Worm (Caenorhabditis elegans) whole organism, L4 larva: ENCODE data around the gene H41C03.2.
A peak's percentile ranks its signal among the peaks of the same experiment; 100 is the strongest.

Source experiments
- D1046.2 ChIP-seq: fragments of 200-800 bp; sonication (Bioruptor generic); IDR thresholded peaks from 2 replicates; pipeline ENCODE4 v1.3.6; 2022; ENCODE audit warnings: missing genetic modification characterization, missing compliant biosample characterization
- F26F4.8 ChIP-seq: fragments of 200-800 bp; sonication (Bioruptor generic); conservative IDR thresholded peaks from 2 replicates; pipeline ENCODE4 v1.3.6; 2022; ENCODE audit warnings: missing genetic modification characterization, missing compliant biosample characterization
- T20F7.1 ChIP-seq: fragments of 200-800 bp; sonication (Bioruptor generic); optimal IDR thresholded peaks from 2 replicates; lab custom pipeline; 2018; ENCODE audit warnings: mild to moderate bottlenecking, missing genetic modification characterization, missing compliant biosample characterization
- T26A8.4 ChIP-seq: fragments of 200-800 bp; sonication (Bioruptor generic); IDR thresholded peaks from 2 replicates; pipeline ENCODE4 v1.3.6; 2022; ENCODE audit warnings: missing genetic modification characterization, missing compliant biosample characterization
- Y105C5A.15 ChIP-seq: fragments of 200-800 bp; sonication (Bioruptor generic); IDR thresholded peaks from 2 replicates; pipeline ENCODE4 v1.3.6; 2022; ENCODE audit warnings: missing genetic modification characterization, missing compliant biosample characterization
- Y5F2A.4 ChIP-seq: fragments of 200-800 bp; sonication (Bioruptor generic); optimal IDR thresholded peaks from 2 replicates; lab custom pipeline; 2018; ENCODE audit warnings: mild to moderate bottlenecking, missing genetic modification characterization, missing compliant biosample characterization
- ama-1 ChIP-seq: fragments of 150-350 bp; optimal IDR thresholded peaks from 2 replicates; lab custom pipeline; 2014; ENCODE audit warnings: inconsistent platforms, mixed read lengths
- arid-1 ChIP-seq: fragments of 200-800 bp; sonication (Bioruptor generic); conservative IDR thresholded peaks from 2 replicates; pipeline ENCODE4 v1.3.6; 2022; ENCODE audit warnings: missing genetic modification reagents, missing genetic modification characterization, missing compliant biosample characterization
- ceh-28 ChIP-seq: fragments of 150-350 bp; optimal IDR thresholded peaks from 2 replicates; lab custom pipeline; 2014; ENCODE audit warnings: missing biosample characterization, missing genetic modification reagents, missing genetic modification characterization
- ceh-32 ChIP-seq: sonication (generic microtip); optimal IDR thresholded peaks from 2 replicates; lab custom pipeline; 2016; ENCODE audit warnings: mild to moderate bottlenecking, missing genetic modification characterization, missing compliant biosample characterization; ENCODE audit not compliant: poor library complexity
- ceh-44 ChIP-seq: fragments of 200-800 bp; sonication (Bioruptor generic); IDR thresholded peaks from 2 replicates; pipeline ENCODE4 v1.3.6; 2022; ENCODE audit warnings: missing genetic modification reagents, missing genetic modification characterization, missing compliant biosample characterization
- ceh-82 ChIP-seq: sonication (generic microtip); optimal IDR thresholded peaks from 2 replicates; lab custom pipeline; 2017; ENCODE audit warnings: missing biosample characterization, missing genetic modification characterization
- ctbp-1 ChIP-seq: fragments of 200-800 bp; sonication (Bioruptor generic); IDR thresholded peaks from 2 replicates; pipeline ENCODE4 v1.3.6; 2022; ENCODE audit warnings: missing genetic modification reagents, missing genetic modification characterization, missing compliant biosample characterization
- daf-19 ChIP-seq: fragments of 200-800 bp; sonication (Bioruptor generic); conservative IDR thresholded peaks from 2 replicates; pipeline ENCODE4 v1.3.6; 2022; ENCODE audit warnings: missing genetic modification characterization, missing compliant biosample characterization
- daf-8 ChIP-seq: fragments of 200-800 bp; sonication (Bioruptor generic); IDR thresholded peaks from 2 replicates; pipeline ENCODE4 v1.3.6; 2022; ENCODE audit warnings: missing genetic modification characterization, missing compliant biosample characterization
- dmd-6 ChIP-seq: fragments of 200-800 bp; sonication (Bioruptor generic); IDR thresholded peaks from 2 replicates; pipeline ENCODE4 v1.3.6; 2022; ENCODE audit warnings: missing genetic modification reagents, missing genetic modification characterization, missing compliant biosample characterization
- duxl-1 ChIP-seq: sonication (generic microtip); optimal IDR thresholded peaks from 2 replicates; lab custom pipeline; 2016; ENCODE audit warnings: mild to moderate bottlenecking, missing genetic modification characterization, moderate library complexity, missing compliant biosample characterization; ENCODE audit not compliant: poor library complexity
- dve-1 ChIP-seq: sonication (generic microtip); optimal IDR thresholded peaks from 2 replicates; lab custom pipeline; 2017; ENCODE audit warnings: antibody characterized with exemption, mild to moderate bottlenecking, missing genetic modification characterization, missing compliant biosample characterization; ENCODE audit not compliant: insufficient read depth
- egl-43 ChIP-seq: fragments of 200-800 bp; sonication (Bioruptor generic); IDR thresholded peaks from 2 replicates; pipeline ENCODE4 v1.3.6; 2022; ENCODE audit warnings: missing genetic modification reagents, missing genetic modification characterization, missing compliant biosample characterization
- fkh-10 ChIP-seq: fragments of 150-350 bp; optimal IDR thresholded peaks from 2 replicates; lab custom pipeline; 2014; ENCODE audit warnings: missing biosample characterization, missing genetic modification reagents, missing genetic modification characterization
- fos-1 ChIP-seq: fragments of 150-350 bp; optimal IDR thresholded peaks from 2 replicates; lab custom pipeline; 2014; ENCODE audit warnings: missing biosample characterization, missing genetic modification characterization
- gei-8 ChIP-seq: fragments of 200-800 bp; sonication (Bioruptor generic); optimal IDR thresholded peaks from 2 replicates; lab custom pipeline; 2018; ENCODE audit warnings: mild to moderate bottlenecking, missing genetic modification characterization, missing compliant biosample characterization
- hif-1 ChIP-seq, 2 experiments: sonication (generic microtip); optimal IDR thresholded peaks; 2 replicates each; lab custom pipeline; 2016 to 2017; ENCODE audit warnings: missing compliant biosample characterization in 2 of 2, missing genetic modification characterization in 2 of 2, missing genetic modification reagents in 2 of 2, missing genotype in 2 of 2, mild to moderate bottlenecking in 1 of 2
- hlh-11 ChIP-seq: fragments of 200-800 bp; sonication (Bioruptor generic); optimal IDR thresholded peaks from 2 replicates; lab custom pipeline; 2018; ENCODE audit warnings: mild to moderate bottlenecking, missing genetic modification characterization, missing compliant biosample characterization
- hlh-30 ChIP-seq: sonication (generic microtip); optimal IDR thresholded peaks from 2 replicates; lab custom pipeline; 2017; ENCODE audit warnings: antibody characterized with exemption, mild to moderate bottlenecking, missing genetic modification characterization, missing compliant biosample characterization; ENCODE audit not compliant: insufficient read depth
- lim-7 ChIP-seq: fragments of 200-800 bp; sonication (Bioruptor generic); IDR thresholded peaks from 2 replicates; pipeline ENCODE4 v1.3.6; 2022; ENCODE audit warnings: missing genetic modification characterization, missing compliant biosample characterization
- lin-1 ChIP-seq: fragments of 200-800 bp; sonication (Bioruptor generic); IDR thresholded peaks from 2 replicates; pipeline ENCODE4 v1.3.6; 2022; ENCODE audit warnings: missing genetic modification reagents, missing genetic modification characterization, missing compliant biosample characterization
- lin-13 ChIP-seq: fragments of 150-350 bp; optimal IDR thresholded peaks from 2 replicates; lab custom pipeline; 2014; ENCODE audit warnings: missing biosample characterization, missing genetic modification reagents, missing genetic modification characterization
- lin-38 ChIP-seq: fragments of 200-800 bp; sonication (Bioruptor generic); IDR thresholded peaks from 2 replicates; pipeline ENCODE4 v1.3.6; 2022; ENCODE audit warnings: missing genetic modification reagents, missing genetic modification characterization, missing compliant biosample characterization
- lin-39 ChIP-seq: fragments of 150-350 bp; optimal IDR thresholded peaks from 2 replicates; lab custom pipeline; 2014; ENCODE audit warnings: missing biosample characterization, missing genetic modification reagents, missing genetic modification characterization
- lir-3 ChIP-seq: sonication (generic microtip); optimal IDR thresholded peaks from 2 replicates; lab custom pipeline; 2016; ENCODE audit warnings: mild to moderate bottlenecking, missing genetic modification characterization, missing compliant biosample characterization
- lsy-2 ChIP-seq, 2 experiments: fragments of 150-350 bp in 1 of 2; sonication (generic microtip) in 1 of 2; optimal IDR thresholded peaks; 2 replicates each; lab custom pipeline; 2014 to 2017; ENCODE audit warnings: missing biosample characterization in 2 of 2, missing genetic modification characterization in 2 of 2
- madf-5 ChIP-seq, 2 experiments: fragments of 200-800 bp; sonication (Bioruptor generic); IDR thresholded peaks; 2 replicates each; pipeline ENCODE4 v1.3.6; 2022; ENCODE audit warnings: missing compliant biosample characterization in 2 of 2, missing genetic modification characterization in 2 of 2
- madf-9 ChIP-seq: fragments of 200-800 bp; sonication (Bioruptor generic); conservative IDR thresholded peaks from 2 replicates; pipeline ENCODE4 v1.3.6; 2022; ENCODE audit warnings: missing genetic modification reagents, missing genetic modification characterization, missing compliant biosample characterization
- mep-1 ChIP-seq: fragments of 150-350 bp; sonication (generic microtip); optimal IDR thresholded peaks from 3 replicates; lab custom pipeline; 2014; ENCODE audit warnings: missing biosample characterization, missing genetic modification characterization
- mxl-3 ChIP-seq: fragments of 200-800 bp; sonication (Bioruptor generic); optimal IDR thresholded peaks from 2 replicates; lab custom pipeline; 2018; ENCODE audit warnings: mild to moderate bottlenecking, missing genetic modification characterization, missing compliant biosample characterization
- nhr-11 ChIP-seq: fragments of 150-350 bp; optimal IDR thresholded peaks from 2 replicates; lab custom pipeline; 2014; ENCODE audit warnings: missing biosample characterization, missing genetic modification characterization
- nhr-111 ChIP-seq: fragments of 200-800 bp; sonication (Bioruptor generic); optimal IDR thresholded peaks from 2 replicates; lab custom pipeline; 2018; ENCODE audit warnings: mild to moderate bottlenecking, missing genetic modification characterization, missing compliant biosample characterization
- nhr-237 ChIP-seq: sonication (generic microtip); optimal IDR thresholded peaks from 2 replicates; lab custom pipeline; 2017; ENCODE audit warnings: missing biosample characterization, missing genetic modification characterization
- nhr-41 ChIP-seq: fragments of 200-800 bp; sonication (Bioruptor generic); IDR thresholded peaks from 2 replicates; pipeline ENCODE4 v1.3.6; 2022; ENCODE audit warnings: missing genetic modification reagents, missing genetic modification characterization, missing compliant biosample characterization
- php-3 ChIP-seq: fragments of 200-800 bp; sonication (Bioruptor generic); IDR thresholded peaks from 2 replicates; pipeline ENCODE4 v1.3.6; 2022; ENCODE audit warnings: missing genetic modification reagents, missing genetic modification characterization, missing compliant biosample characterization
- pqm-1 ChIP-seq: sonication (generic microtip); optimal IDR thresholded peaks from 2 replicates; lab custom pipeline; 2017; ENCODE audit warnings: missing biosample characterization, missing genetic modification characterization
- saeg-2 ChIP-seq: fragments of 200-800 bp; sonication (Bioruptor generic); IDR thresholded peaks from 2 replicates; pipeline ENCODE4 v1.3.6; 2022; ENCODE audit warnings: missing genetic modification reagents, missing genetic modification characterization, missing compliant biosample characterization
- set-16 ChIP-seq: fragments of 200-800 bp; sonication (Bioruptor generic); IDR thresholded peaks from 2 replicates; pipeline ENCODE4 v1.3.6; 2022; ENCODE audit warnings: missing genetic modification reagents, missing genetic modification characterization, missing compliant biosample characterization
- snpc-1.2 ChIP-seq: fragments of 200-800 bp; sonication (Bioruptor generic); IDR thresholded peaks from 2 replicates; pipeline ENCODE4 v1.3.6; 2022; ENCODE audit warnings: missing genetic modification reagents, missing genetic modification characterization, missing compliant biosample characterization
- tra-1 ChIP-seq: fragments of 200-800 bp; sonication (Bioruptor generic); IDR thresholded peaks from 2 replicates; pipeline ENCODE4 v1.3.6; 2022; ENCODE audit warnings: missing genetic modification reagents, missing genetic modification characterization, missing compliant biosample characterization
- zfp-3 ChIP-seq: fragments of 200-800 bp; sonication (Bioruptor generic); conservative IDR thresholded peaks from 2 replicates; pipeline ENCODE4 v1.3.6; 2022; ENCODE audit warnings: missing genetic modification reagents, missing genetic modification characterization, missing compliant biosample characterization
- zip-11 ChIP-seq: fragments of 200-800 bp; sonication (Bioruptor generic); IDR thresholded peaks from 2 replicates; pipeline ENCODE4 v1.3.6; 2022; ENCODE audit warnings: missing genetic modification characterization, missing compliant biosample characterization
- ztf-11 ChIP-seq: fragments of 150-350 bp; optimal IDR thresholded peaks from 2 replicates; lab custom pipeline; 2014; ENCODE audit warnings: missing biosample characterization, missing genetic modification characterization

H41C03.2 gene

DNA sequence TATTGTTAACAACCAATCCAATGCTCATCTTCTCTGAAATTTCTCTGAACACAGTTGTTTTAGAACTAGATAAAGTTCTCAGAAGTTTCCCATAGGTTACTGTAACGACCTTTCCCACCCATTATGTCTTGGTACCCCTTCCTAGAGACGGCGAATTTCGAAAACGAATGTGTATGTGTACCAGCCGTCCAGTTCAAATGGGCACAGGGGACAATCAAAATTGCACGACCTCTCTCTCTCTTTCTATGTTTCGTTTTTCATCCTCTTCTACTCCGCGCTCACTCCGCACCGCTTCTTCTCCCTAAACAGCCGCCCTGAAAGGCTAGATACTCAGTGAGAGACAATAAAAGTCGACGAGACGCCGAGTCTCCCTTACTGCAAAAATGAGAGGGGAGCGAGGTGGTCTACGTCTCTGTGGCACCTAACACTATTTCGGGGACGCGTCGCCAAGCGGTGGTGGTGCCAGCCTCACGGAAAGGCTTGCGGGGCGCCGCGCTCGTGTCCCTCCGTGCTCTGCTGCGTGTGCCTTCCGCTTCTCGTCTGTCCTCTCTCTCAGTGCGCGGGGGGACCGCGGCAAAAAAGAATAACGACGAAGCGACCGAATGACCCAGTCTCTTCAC, 49.6 kb upstream of the H41C03.2 start (continued):
- TF ChIP-seq mep-1 = peak; percentile 65
- peak; percentile 22 for TF ChIP-seq hlh-30
- TF ChIP-seq dve-1 (tag; lab: Kevin White, UChicago) = peak; percentile 56
- TF ChIP-seq duxl-1 (tag; lab: Kevin White, UChicago) = no peak
- no peak for TF ChIP-seq Y105C5A.15
- no peak for TF ChIP-seq ceh-44 (GFP tag; lab: Robert Waterston, UW)
- TF ChIP-seq ctbp-1 (GFP tag; lab: Robert Waterston, UW) = peak; percentile 81
- peak; percentile 56; the same call in 1 of the 2 replicates for TF ChIP-seq T26A8.4 (GFP tag; lab: Robert Waterston, UW)
- TF ChIP-seq lin-38 (GFP tag; lab: Robert Waterston, UW) = peak; percentile 32
- TF ChIP-seq lir-3 = no peak
- no peak for TF ChIP-seq madf-5 (GFP tag; IDR thresholded peaks at IDR 0.05; lab: Robert Waterston, UW)
- no peak for TF ChIP-seq lin-39
- peak; percentile 90 for TF ChIP-seq hlh-11
- no peak for TF ChIP-seq zfp-3 (GFP tag; lab: Robert Waterston, UW)
- TF ChIP-seq gei-8 (GFP tag; lab: Kevin White, UChicago) = no peak
- TF ChIP-seq lin-1 = peak; percentile 68; the same call in 1 of the 2 replicates
- no peak for TF ChIP-seq ceh-82 (tag; lab: Kevin White, UChicago)
- TF ChIP-seq nhr-11 (tag; lab: Kevin White, UChicago) = no peak
- TF ChIP-seq hif-1 (tag; optimal IDR thresholded peaks at IDR 0.05; lab: Kevin White, UChicago) = peak in 1 of 2 experiments; percentile 65
- TF ChIP-seq daf-8 (GFP tag; lab: Robert Waterston, UW) = no peak
- no peak for TF ChIP-seq T20F7.1
- no peak for TF ChIP-seq snpc-1.2 (GFP tag; lab: Robert Waterston, UW)
- TF ChIP-seq fos-1 (tag; lab: Kevin White, UChicago) = no peak
- TF ChIP-seq ceh-28 (tag; lab: Kevin White, UChicago) = no peak
- no peak for TF ChIP-seq saeg-2 (GFP tag; lab: Robert Waterston, UW)
- 0 out of 2 replicates have a peak, but pooled peaks have one; percentile 43 for TF ChIP-seq arid-1
- no peak for TF ChIP-seq nhr-237 (tag; lab: Kevin White, UChicago)
- TF ChIP-seq lsy-2 (tag; optimal IDR thresholded peaks at IDR 0.05; lab: Kevin White, UChicago) = peak in 1 of 2 experiments; percentile 15
- peak; percentile 98 for TF ChIP-seq madf-9 (GFP tag; lab: Robert Waterston, UW)
- TF ChIP-seq daf-19 (GFP tag; lab: Robert Waterston, UW) = no peak
- TF ChIP-seq set-16 (GFP tag; lab: Robert Waterston, UW) = peak; percentile 99
- TF ChIP-seq ztf-11 (tag; lab: Kevin White, UChicago) = no peak
- TF ChIP-seq fkh-10 = no peak
- TF ChIP-seq dmd-6 (GFP tag; lab: Robert Waterston, UW) = no peak
- peak; percentile 89 for TF ChIP-seq egl-43 (GFP tag; lab: Robert Waterston, UW)
- TF ChIP-seq mxl-3 = peak; percentile 47
- no peak for TF ChIP-seq F26F4.8 (GFP tag; lab: Robert Waterston, UW)
- TF ChIP-seq lin-13 (GFP tag; lab: Kevin White, UChicago) = no peak
- no peak for TF ChIP-seq tra-1 (GFP tag; lab: Robert Waterston, UW)
- no peak for TF ChIP-seq zip-11 (GFP tag; lab: Robert Waterston, UW)
- TF ChIP-seq Y5F2A.4 = no peak
- no peak for TF ChIP-seq ama-1 (lab: Kevin White, UChicago)
- TF ChIP-seq pqm-1 (tag; lab: Kevin White, UChicago) = no peak
- TF ChIP-seq php-3 (GFP tag; lab: Robert Waterston, UW) = no peak
- TF ChIP-seq ceh-32 (tag; lab: Kevin White, UChicago) = peak; percentile 27
- TF ChIP-seq D1046.2 = 0 out of 2 replicates have a peak, but pooled peaks have one; percentile 46
- no peak for TF ChIP-seq nhr-41 (GFP tag; lab: Robert Waterston, UW)
- TF ChIP-seq nhr-111 (GFP tag; lab: Kevin White, UChicago) = peak; percentile 45
- TF ChIP-seq lim-7 (GFP tag; lab: Robert Waterston, UW) = no peak
